Fruit fly (Drosophila melanogaster): ENCODE data around the gene Ptpmeg.

The Ptpmeg gene

dm6 chr3L:327833-328232, at the start of gene Ptpmeg, which contains the start of gene Atac3 (continued):
- peak; percentile 50 for TF ChIP-seq Myb (GFP tag; optimal IDR thresholded peaks at IDR 0.05)
- peak; percentile 61 for TF ChIP-seq CG10267 (tag; optimal IDR thresholded peaks at IDR 0.05)
- no peak for TF ChIP-seq Hr78 (GFP tag; optimal IDR thresholded peaks at IDR 0.05)
- TF ChIP-seq Fer2 (tag; optimal IDR thresholded peaks at IDR 0.05), result no peak
- peak; percentile 27 for TF ChIP-seq Nf-YC (tag; optimal IDR thresholded peaks at IDR 0.05)
- no peak for TF ChIP-seq ase (GFP tag; IDR thresholded peaks at IDR 0.05)
- no peak for TF ChIP-seq D19B (GFP tag; optimal IDR thresholded peaks at IDR 0.05)
- peak; percentile 42; the same call in 1 of the 3 replicates for TF ChIP-seq knrl (GFP tag; IDR thresholded peaks at IDR 0.05; ENCODE audit: partially characterized antibody)
- no peak for TF ChIP-seq HLHmδ (GFP tag; optimal IDR thresholded peaks at IDR 0.05)
- peak; percentile 8 for TF ChIP-seq grau (tag; optimal IDR thresholded peaks at IDR 0.05)
- TF ChIP-seq CG11247 (GFP tag; IDR thresholded peaks at IDR 0.05), result no peak
- TF ChIP-seq gfzf (GFP tag; optimal IDR thresholded peaks at IDR 0.05), result peak; percentile 90
- TF ChIP-seq CG3407 (GFP tag; optimal IDR thresholded peaks at IDR 0.05), result no peak
- TF ChIP-seq HLH54F (GFP tag; optimal IDR thresholded peaks at IDR 0.05), result no peak
- TF ChIP-seq CG1647 (GFP tag; optimal IDR thresholded peaks at IDR 0.05), result no peak
- TF ChIP-seq stwl (tag; optimal IDR thresholded peaks at IDR 0.05), result peak; percentile 95
- peak; percentile 74 for TF ChIP-seq E2f2 (GFP tag; IDR thresholded peaks at IDR 0.05)
- TF ChIP-seq NC2β (GFP tag; optimal IDR thresholded peaks at IDR 0.05), result no peak
- TF ChIP-seq amos (GFP tag; IDR thresholded peaks at IDR 0.05; ENCODE audit: partially characterized antibody), result peak; percentile 60
- no peak for TF ChIP-seq eve (GFP tag; optimal IDR thresholded peaks at IDR 0.05)
- TF ChIP-seq Dp (GFP tag; optimal IDR thresholded peaks at IDR 0.05), result peak; percentile 74
- TF ChIP-seq CG34376 (GFP tag; optimal IDR thresholded peaks at IDR 0.05), result peak; percentile 3
- no peak for TF ChIP-seq CG9932 (GFP tag; IDR thresholded peaks at IDR 0.05)
- no peak for TF ChIP-seq aop (GFP tag; IDR thresholded peaks at IDR 0.05)
- no peak for TF ChIP-seq CG1529 (GFP tag; optimal IDR thresholded peaks at IDR 0.05)
- TF ChIP-seq CG14441 (GFP tag; IDR thresholded peaks at IDR 0.05), result no peak
- peak; percentile 50; the same call in 2 of the 3 replicates for TF ChIP-seq CG16813 (GFP tag; IDR thresholded peaks at IDR 0.05; ENCODE audit: partially characterized antibody)
- TF ChIP-seq dmrt99B (tag; optimal IDR thresholded peaks at IDR 0.05), result no peak
- TF ChIP-seq phol (tag; optimal IDR thresholded peaks at IDR 0.05), result peak; percentile 23
- TF ChIP-seq Pdp1 (GFP tag; optimal IDR thresholded peaks at IDR 0.05), result peak in 1 of 2 experiments; percentile 23
- no peak for TF ChIP-seq BtbVII (GFP tag; optimal IDR thresholded peaks at IDR 0.05)
- peak; percentile 79 for TF ChIP-seq CG9797 (GFP tag; optimal IDR thresholded peaks at IDR 0.05)
- no peak for TF ChIP-seq mirr (GFP tag; optimal IDR thresholded peaks at IDR 0.05)
- no peak for TF ChIP-seq kah (GFP tag; optimal IDR thresholded peaks at IDR 0.05)
- no peak for TF ChIP-seq CG1602 (GFP tag; optimal IDR thresholded peaks at IDR 0.05)
- TF ChIP-seq inv (GFP tag; IDR thresholded peaks at IDR 0.05; ENCODE audit: partially characterized antibody), result 0 out of 2 replicates have a peak, but pooled peaks have one; percentile 20
- peak; percentile 51 for TF ChIP-seq hbn (GFP tag; IDR thresholded peaks at IDR 0.05; ENCODE audit: partially characterized antibody)
- peak; percentile 73 for TF ChIP-seq unc-4 (GFP tag; IDR thresholded peaks at IDR 0.05; ENCODE audit: partially characterized antibody)
- TF ChIP-seq grn (GFP tag; optimal IDR thresholded peaks at IDR 0.05), result peak; percentile 33
- TF ChIP-seq Mrtf (GFP tag; IDR thresholded peaks at IDR 0.05), result no peak
- no peak for TF ChIP-seq Poxn (GFP tag; IDR thresholded peaks at IDR 0.05)
- no peak for TF ChIP-seq pfk (GFP tag; optimal IDR thresholded peaks at IDR 0.05)
- peak; percentile 46; the same call in 1 of the 2 replicates for TF ChIP-seq sna (GFP tag; IDR thresholded peaks at IDR 0.05; ENCODE audit: partially characterized antibody)
- TF ChIP-seq CG6813 (GFP tag; optimal IDR thresholded peaks at IDR 0.05), result no peak
- TF ChIP-seq hb (GFP tag; IDR thresholded peaks at IDR 0.05; ENCODE audit: partially characterized antibody), result 0 out of 3 replicates have a peak, but pooled peaks have one; percentile 17
- TF ChIP-seq Bgb (GFP tag; IDR thresholded peaks at IDR 0.05; ENCODE audit: partially characterized antibody), result peak; percentile 18; the same call in 1 of the 2 replicates
- peak; percentile 72 for TF ChIP-seq CG9437 (GFP tag; optimal IDR thresholded peaks at IDR 0.05)
- TF ChIP-seq CG42726 (GFP tag; IDR thresholded peaks at IDR 0.05; ENCODE audit: partially characterized antibody), result no peak
- no peak for TF ChIP-seq CG6654 (GFP tag; optimal IDR thresholded peaks at IDR 0.05)

All from whole organism, embryonic.